Fruit fly (Drosophila melanogaster): Measurements from ENCODE around the gene CG5989.

Gene CG5989

dm6 chr3L:8553125-8553524 lies 50.8 kb downstream of the CG5989 start (continued):
- TF ChIP-seq CG8089 (GFP tag; optimal IDR thresholded peaks at IDR 0.05) = no peak
- no peak for TF ChIP-seq ftz-f1 (GFP tag; optimal IDR thresholded peaks at IDR 0.05)
- TF ChIP-seq CG42726 (GFP tag; IDR thresholded peaks at IDR 0.05; ENCODE audit: partially characterized antibody) = no peak
- no peak for TF ChIP-seq Hr39 (optimal IDR thresholded peaks at IDR 0.05)
- TF ChIP-seq caup (GFP tag; optimal IDR thresholded peaks at IDR 0.05; ENCODE audit: severe bottlenecking) = no peak
- peak; percentile 3 for TF ChIP-seq CG17385 (GFP tag; optimal IDR thresholded peaks at IDR 0.05)
- no peak for TF ChIP-seq dan (GFP tag; IDR thresholded peaks at IDR 0.05)
- no peak for TF ChIP-seq Mrtf (GFP tag; IDR thresholded peaks at IDR 0.05)
- TF ChIP-seq CG16863 (GFP tag; optimal IDR thresholded peaks at IDR 0.05) = no peak
- TF ChIP-seq Sox102F (GFP tag; optimal IDR thresholded peaks at IDR 0.05) = no peak
- TF ChIP-seq Atf-2 (GFP tag; optimal IDR thresholded peaks at IDR 0.05) = no peak
- no peak for TF ChIP-seq Doc2 (GFP tag; IDR thresholded peaks at IDR 0.05)
- TF ChIP-seq CHES-1-like (GFP tag; optimal IDR thresholded peaks at IDR 0.05) = peak; percentile 4
- no peak for TF ChIP-seq CG10209 (GFP tag; optimal IDR thresholded peaks at IDR 0.05)
- no peak for TF ChIP-seq unpg (GFP tag; optimal IDR thresholded peaks at IDR 0.05)
- TF ChIP-seq sna (GFP tag; IDR thresholded peaks at IDR 0.05; ENCODE audit: partially characterized antibody) = no peak
- no peak for TF ChIP-seq Mes4 (GFP tag; optimal IDR thresholded peaks at IDR 0.05)
- TF ChIP-seq CG15269 (tag; optimal IDR thresholded peaks at IDR 0.05) = peak; percentile 3
- no peak for TF ChIP-seq CG18619 (GFP tag; optimal IDR thresholded peaks at IDR 0.05)
- no peak for TF ChIP-seq pnt (GFP tag; optimal IDR thresholded peaks at IDR 0.05)
- TF ChIP-seq D19B (GFP tag; optimal IDR thresholded peaks at IDR 0.05) = no peak
- TF ChIP-seq CG18011 (GFP tag; optimal IDR thresholded peaks at IDR 0.05) = no peak
- no peak for TF ChIP-seq jigr1 (GFP tag; IDR thresholded peaks at IDR 0.05)
- no peak for TF ChIP-seq twi (tag; optimal IDR thresholded peaks at IDR 0.05)
- no peak for TF ChIP-seq CG9727 (GFP tag; optimal IDR thresholded peaks at IDR 0.05)
- no peak for TF ChIP-seq fd102C (GFP tag; optimal IDR thresholded peaks at IDR 0.05)
- no peak for TF ChIP-seq D19A (tag; optimal IDR thresholded peaks at IDR 0.05)
- TF ChIP-seq CG5953 (GFP tag; IDR thresholded peaks at IDR 0.05) = no peak
- TF ChIP-seq Dbx (GFP tag; IDR thresholded peaks at IDR 0.05) = peak; percentile 44; the same call in 1 of the 3 replicates
- TF ChIP-seq CG14667 (GFP tag; IDR thresholded peaks at IDR 0.05) = no peak
- TF ChIP-seq H2.0 (GFP tag; IDR thresholded peaks at IDR 0.05) = no peak
- TF ChIP-seq CG12071 (GFP tag; optimal IDR thresholded peaks at IDR 0.05) = no peak
- TF ChIP-seq Neu2 (GFP tag; optimal IDR thresholded peaks at IDR 0.05; ENCODE audit: borderline replicate concordance) = no peak
- TF ChIP-seq sob (GFP tag; IDR thresholded peaks at IDR 0.05) = no peak
- TF ChIP-seq seq (GFP tag; IDR thresholded peaks at IDR 0.05) = no peak
- no peak for TF ChIP-seq pan (optimal IDR thresholded peaks at IDR 0.05)
- TF ChIP-seq pan (GFP tag; optimal IDR thresholded peaks at IDR 0.05 in 1 of 2, IDR thresholded peaks at IDR 0.05 in 1 of 2) = peak in 1 of 2 experiments; percentile 30
- TF ChIP-seq CG14965 (GFP tag; optimal IDR thresholded peaks at IDR 0.05; ENCODE audit: borderline replicate concordance) = no peak
- TF ChIP-seq org-1 (GFP tag; optimal IDR thresholded peaks at IDR 0.05) = peak; percentile 16
- TF ChIP-seq CG8388 (GFP tag; optimal IDR thresholded peaks at IDR 0.05) = no peak
- no peak for TF ChIP-seq Dad (GFP tag; optimal IDR thresholded peaks at IDR 0.05)
- TF ChIP-seq BEAF-32 (GFP tag; optimal IDR thresholded peaks at IDR 0.05) = no peak
- TF ChIP-seq lov (optimal IDR thresholded peaks at IDR 0.05) = no peak
- TF ChIP-seq lov (GFP tag; IDR thresholded peaks at IDR 0.05) = no peak
- no peak for TF ChIP-seq CG17361 (GFP tag; IDR thresholded peaks at IDR 0.05)
- no peak for TF ChIP-seq Poxn (GFP tag; IDR thresholded peaks at IDR 0.05)
- TF ChIP-seq CG4617 (GFP tag; optimal IDR thresholded peaks at IDR 0.05; ENCODE audit: borderline replicate concordance) = no peak
- no peak for TF ChIP-seq CG2202 (tag; optimal IDR thresholded peaks at IDR 0.05)
- no peak for TF ChIP-seq CG1602 (GFP tag; optimal IDR thresholded peaks at IDR 0.05)
- TF ChIP-seq CG32767 (GFP tag; IDR thresholded peaks at IDR 0.05) = no peak
- TF ChIP-seq amos (GFP tag; IDR thresholded peaks at IDR 0.05; ENCODE audit: partially characterized antibody) = no peak
- TF ChIP-seq CG6683 (GFP tag; optimal IDR thresholded peaks at IDR 0.05) = no peak
